Worm (Caenorhabditis elegans) whole organism, young adult: ENCODE measurements around the gene dct-8.

Source experiments
- B0336.3 ChIP-seq: fragments of 200-800 bp; sonication (Bioruptor generic); IDR thresholded peaks from 2 replicates; pipeline ENCODE4 v1.3.6; 2022; ENCODE audit warnings: missing genetic modification characterization, missing compliant biosample characterization
- ceh-91 ChIP-seq: fragments of 200-800 bp; sonication (Bioruptor generic); IDR thresholded peaks from 2 replicates; pipeline ENCODE4 v1.3.6; 2022; ENCODE audit warnings: missing genetic modification reagents, missing genetic modification characterization, missing compliant biosample characterization
- dpff-1 ChIP-seq: sonication (generic microtip); optimal IDR thresholded peaks from 2 replicates; lab custom pipeline; 2017; ENCODE audit warnings: mild to moderate bottlenecking, missing genetic modification characterization, missing compliant biosample characterization
- efl-1 ChIP-seq: fragments of 150-350 bp; optimal IDR thresholded peaks from 2 replicates; lab custom pipeline; 2014; ENCODE audit warnings: missing biosample characterization, missing genetic modification reagents, missing genetic modification characterization
- him-1 ChIP-seq: sonication (generic microtip); optimal IDR thresholded peaks from 2 replicates; lab custom pipeline; 2016; ENCODE audit warnings: missing genotype, missing genetic modification reagents, missing genetic modification characterization, missing compliant biosample characterization
- madf-8 ChIP-seq: fragments of 200-800 bp; sonication (Bioruptor generic); conservative IDR thresholded peaks from 2 replicates; pipeline ENCODE4 v1.3.6; 2022; ENCODE audit warnings: missing genetic modification reagents, missing genetic modification characterization, missing compliant biosample characterization

- TF ChIP-seq B0336.3 (no peak), dpff-1 (tag; lab: Kevin White, UChicago) (no peak), madf-8 (no peak), ceh-91 (GFP tag; lab: Robert Waterston, UW) (no peak), him-1 (no peak), efl-1 (no peak)
Measured at ce11 chrIV:3917405-3917804, 22.5 kb downstream of the dct-8 start, which contains the start of gene F56D6.14.
